Worm (Caenorhabditis elegans) whole organism, young adult: ENCODE measurements around the gene orc-2.
A peak's percentile ranks its signal among the peaks of the same experiment; 100 is the strongest.

Experiments
- B0336.3 ChIP-seq: fragments of 200-800 bp; sonication (Bioruptor generic); IDR thresholded peaks from 2 replicates; pipeline ENCODE4 v1.3.6; 2022; ENCODE audit warnings: missing genetic modification characterization, missing compliant biosample characterization
- C17E4.6 ChIP-seq: fragments of 200-800 bp; sonication (Bioruptor generic); IDR thresholded peaks from 2 replicates; pipeline ENCODE4 v1.3.6; 2022; ENCODE audit warnings: missing genetic modification reagents, missing genetic modification characterization, missing compliant biosample characterization
- D2030.7 ChIP-seq: fragments of 200-800 bp; sonication (Bioruptor generic); IDR thresholded peaks from 2 replicates; pipeline ENCODE4 v1.3.6; 2022; ENCODE audit warnings: missing genetic modification reagents, missing genetic modification characterization, missing compliant biosample characterization
- F23B12.7 ChIP-seq: sonication (generic microtip); optimal IDR thresholded peaks from 2 replicates; lab custom pipeline; 2017; ENCODE audit warnings: missing genetic modification characterization, mild to moderate bottlenecking, missing compliant biosample characterization, antibody characterized with exemption, moderate library complexity; ENCODE audit not compliant: insufficient read depth
- F33H1.4 ChIP-seq: fragments of 200-800 bp; sonication (Bioruptor generic); IDR thresholded peaks from 2 replicates; pipeline ENCODE4 v1.3.6; 2022; ENCODE audit warnings: missing genetic modification reagents, missing genetic modification characterization, missing compliant biosample characterization
- K11D2.4 ChIP-seq: fragments of 200-800 bp; sonication (Bioruptor generic); IDR thresholded peaks from 2 replicates; pipeline ENCODE4 v1.3.6; 2022; ENCODE audit warnings: missing genetic modification reagents, missing genetic modification characterization, missing compliant biosample characterization
- K12H6.12 ChIP-seq: fragments of 200-800 bp; sonication (Bioruptor generic); optimal IDR thresholded peaks from 2 replicates; lab custom pipeline; 2018; ENCODE audit warnings: mild to moderate bottlenecking, missing genetic modification characterization, missing compliant biosample characterization
- T07F8.4 ChIP-seq: sonication (generic microtip); optimal IDR thresholded peaks from 2 replicates; lab custom pipeline; 2016; ENCODE audit warnings: mild to moderate bottlenecking, missing genetic modification characterization, moderate library complexity, missing compliant biosample characterization
- T26A5.8 ChIP-seq: sonication (generic microtip); optimal IDR thresholded peaks from 2 replicates; lab custom pipeline; 2016; ENCODE audit warnings: missing genetic modification characterization, missing compliant biosample characterization
- Y56A3A.18 ChIP-seq: fragments of 200-800 bp; sonication (Bioruptor generic); IDR thresholded peaks from 2 replicates; pipeline ENCODE4 v1.3.6; 2022; ENCODE audit warnings: missing genetic modification reagents, missing genetic modification characterization, missing compliant biosample characterization
- akir-1 ChIP-seq: fragments of 200-800 bp; sonication (Bioruptor generic); optimal IDR thresholded peaks from 2 replicates; lab custom pipeline; 2018; ENCODE audit warnings: mild to moderate bottlenecking, missing genetic modification characterization, moderate library complexity, missing compliant biosample characterization
- atf-7 ChIP-seq: sonication (generic microtip); optimal IDR thresholded peaks from 2 replicates; lab custom pipeline; 2017; ENCODE audit warnings: mild to moderate bottlenecking, missing genetic modification characterization, missing compliant biosample characterization
- athp-1 ChIP-seq: sonication (generic microtip); optimal IDR thresholded peaks from 2 replicates; lab custom pipeline; 2017; ENCODE audit warnings: mild to moderate bottlenecking, missing genetic modification characterization, missing compliant biosample characterization
- attf-3 ChIP-seq: fragments of 200-800 bp; sonication (Bioruptor generic); conservative IDR thresholded peaks from 2 replicates; pipeline ENCODE4 v1.3.6; 2022; ENCODE audit warnings: missing genetic modification reagents, missing genetic modification characterization, missing compliant biosample characterization
- ccch-3 ChIP-seq: fragments of 200-800 bp; sonication (Bioruptor generic); optimal IDR thresholded peaks from 2 replicates; lab custom pipeline; 2018; ENCODE audit warnings: mild to moderate bottlenecking, missing genetic modification characterization, missing compliant biosample characterization
- ceh-79 ChIP-seq: sonication (generic microtip); optimal IDR thresholded peaks from 2 replicates; lab custom pipeline; 2017; ENCODE audit warnings: mild to moderate bottlenecking, missing genetic modification characterization, missing compliant biosample characterization
- dpff-1 ChIP-seq: sonication (generic microtip); optimal IDR thresholded peaks from 2 replicates; lab custom pipeline; 2017; ENCODE audit warnings: mild to moderate bottlenecking, missing genetic modification characterization, missing compliant biosample characterization
- efl-1 ChIP-seq: fragments of 150-350 bp; optimal IDR thresholded peaks from 2 replicates; lab custom pipeline; 2014; ENCODE audit warnings: missing biosample characterization, missing genetic modification reagents, missing genetic modification characterization
- egl-18 ChIP-seq: fragments of 200-800 bp; sonication (Bioruptor generic); IDR thresholded peaks from 2 replicates; pipeline ENCODE4 v1.3.6; 2022; ENCODE audit warnings: missing genetic modification reagents, missing genetic modification characterization, missing compliant biosample characterization
- egrh-3 ChIP-seq: fragments of 200-800 bp; sonication (Bioruptor generic); IDR thresholded peaks from 2 replicates; pipeline ENCODE4 v1.3.6; 2022; ENCODE audit warnings: missing genetic modification reagents, missing genetic modification characterization, missing compliant biosample characterization
- ekl-4 ChIP-seq: fragments of 200-800 bp; sonication (Bioruptor generic); IDR thresholded peaks from 2 replicates; pipeline ENCODE4 v1.3.6; 2022; ENCODE audit warnings: missing genetic modification reagents, missing genetic modification characterization, missing compliant biosample characterization
- him-1 ChIP-seq: sonication (generic microtip); optimal IDR thresholded peaks from 2 replicates; lab custom pipeline; 2016; ENCODE audit warnings: missing genotype, missing genetic modification reagents, missing genetic modification characterization, missing compliant biosample characterization
- hmg-1.2 ChIP-seq: fragments of 200-800 bp; sonication (Bioruptor generic); IDR thresholded peaks from 2 replicates; pipeline ENCODE4 v1.3.6; 2022; ENCODE audit warnings: missing genetic modification reagents, missing genetic modification characterization, missing compliant biosample characterization
- let-526 ChIP-seq: fragments of 200-800 bp; sonication (Bioruptor generic); IDR thresholded peaks from 2 replicates; pipeline ENCODE4 v1.3.6; 2022; ENCODE audit warnings: missing genetic modification reagents, missing genetic modification characterization, missing compliant biosample characterization
- lin-26 ChIP-seq: fragments of 200-800 bp; sonication (Bioruptor generic); IDR thresholded peaks from 2 replicates; pipeline ENCODE4 v1.3.6; 2022; ENCODE audit warnings: missing genetic modification reagents, missing genetic modification characterization, missing compliant biosample characterization
- lin-35 ChIP-seq, 3 experiments: fragments of 150-350 bp in 2 of 3; sonication (generic microtip) in 1 of 3; optimal IDR thresholded peaks; 2 replicates each; lab custom pipeline; 2014 to 2018; ENCODE audit warnings: missing biosample characterization in 3 of 3, missing genetic modification characterization in 3 of 3, missing genetic modification reagents in 3 of 3
- lin-54 ChIP-seq: fragments of 200-800 bp; sonication (Bioruptor generic); optimal IDR thresholded peaks from 2 replicates; lab custom pipeline; 2018; ENCODE audit warnings: mild to moderate bottlenecking, missing genetic modification characterization, missing compliant biosample characterization
- lsl-1 ChIP-seq: fragments of 200-800 bp; sonication (Bioruptor generic); optimal IDR thresholded peaks from 2 replicates; lab custom pipeline; 2018; ENCODE audit warnings: mild to moderate bottlenecking, missing genetic modification characterization, moderate library complexity, missing compliant biosample characterization
- lsy-27 ChIP-seq: sonication (generic microtip); optimal IDR thresholded peaks from 2 replicates; lab custom pipeline; 2017; ENCODE audit warnings: missing genetic modification characterization, mild to moderate bottlenecking, missing compliant biosample characterization, antibody characterized with exemption, missing genotype, borderline replicate concordance; ENCODE audit not compliant: insufficient read depth
- madf-6 ChIP-seq: fragments of 200-800 bp; sonication (Bioruptor generic); IDR thresholded peaks from 2 replicates; pipeline ENCODE4 v1.3.6; 2022; ENCODE audit warnings: missing genetic modification reagents, missing genetic modification characterization, missing compliant biosample characterization
- madf-8 ChIP-seq: fragments of 200-800 bp; sonication (Bioruptor generic); conservative IDR thresholded peaks from 2 replicates; pipeline ENCODE4 v1.3.6; 2022; ENCODE audit warnings: missing genetic modification reagents, missing genetic modification characterization, missing compliant biosample characterization
- mel-28 ChIP-seq: sonication (generic microtip); optimal IDR thresholded peaks from 2 replicates; lab custom pipeline; 2016; ENCODE audit warnings: borderline replicate concordance, mild to moderate bottlenecking, missing genetic modification characterization, missing compliant biosample characterization
- mxl-1 ChIP-seq: sonication (generic microtip); optimal IDR thresholded peaks from 2 replicates; lab custom pipeline; 2016; ENCODE audit warnings: missing genetic modification characterization, missing compliant biosample characterization
- nfyb-1 ChIP-seq: fragments of 200-800 bp; sonication (Bioruptor generic); IDR thresholded peaks from 2 replicates; pipeline ENCODE4 v1.3.6; 2022; ENCODE audit warnings: missing genetic modification reagents, missing genetic modification characterization, missing compliant biosample characterization
- nhr-80 ChIP-seq: sonication (generic microtip); optimal IDR thresholded peaks from 2 replicates; lab custom pipeline; 2016; ENCODE audit warnings: missing genetic modification characterization, missing compliant biosample characterization
- nhr-90 ChIP-seq: sonication (generic microtip); optimal IDR thresholded peaks from 2 replicates; lab custom pipeline; 2016; ENCODE audit warnings: missing genotype, mild to moderate bottlenecking, missing genetic modification characterization, missing compliant biosample characterization
- rpc-1 ChIP-seq, 2 experiments: fragments of 150-350 bp in 1 of 2; sonication (generic microtip) in 1 of 2; optimal IDR thresholded peaks; 2 replicates each; lab custom pipeline; 2014 to 2018; ENCODE audit warnings: missing biosample characterization in 1 of 2, missing genetic modification characterization in 1 of 2, missing genetic modification reagents in 1 of 2, missing genotype in 1 of 2
- snpc-1.1 ChIP-seq: sonication (generic microtip); optimal IDR thresholded peaks from 2 replicates; lab custom pipeline; 2017; ENCODE audit warnings: missing genetic modification characterization, mild to moderate bottlenecking, missing compliant biosample characterization, antibody characterized with exemption, moderate library complexity, missing genotype, missing genetic modification reagents; ENCODE audit not compliant: insufficient read depth
- snpc-1.3 ChIP-seq: sonication (generic microtip); optimal IDR thresholded peaks from 2 replicates; lab custom pipeline; 2017; ENCODE audit warnings: missing genetic modification characterization, mild to moderate bottlenecking, missing compliant biosample characterization, antibody characterized with exemption, moderate library complexity, missing genotype, missing genetic modification reagents; ENCODE audit not compliant: insufficient read depth
- tbp1 ChIP-seq: fragments of 200-800 bp; sonication (Bioruptor generic); optimal IDR thresholded peaks from 2 replicates; lab custom pipeline; 2018; ENCODE audit warnings: mild to moderate bottlenecking, missing genetic modification characterization, missing compliant biosample characterization
- tlf-1 ChIP-seq: fragments of 200-800 bp; sonication (Bioruptor generic); optimal IDR thresholded peaks from 2 replicates; lab custom pipeline; 2018; ENCODE audit warnings: mild to moderate bottlenecking, missing genetic modification characterization, missing compliant biosample characterization
- unc-130 ChIP-seq: sonication (generic microtip); optimal IDR thresholded peaks from 2 replicates; lab custom pipeline; 2016; ENCODE audit warnings: missing genetic modification reagents, missing genetic modification characterization, missing compliant biosample characterization
- zfh-2 ChIP-seq: fragments of 200-800 bp; sonication (Bioruptor generic); conservative IDR thresholded peaks from 2 replicates; pipeline ENCODE4 v1.3.6; 2022; ENCODE audit warnings: missing genetic modification reagents, missing genetic modification characterization, missing compliant biosample characterization
- zim-3 ChIP-seq: sonication (generic microtip); optimal IDR thresholded peaks from 2 replicates; lab custom pipeline; 2017; ENCODE audit warnings: mild to moderate bottlenecking, missing genetic modification characterization, moderate library complexity, missing compliant biosample characterization
- ztf-22 ChIP-seq: fragments of 200-800 bp; sonication (Bioruptor generic); optimal IDR thresholded peaks from 2 replicates; lab custom pipeline; 2018; ENCODE audit warnings: mild to moderate bottlenecking, missing genetic modification characterization, moderate library complexity, missing compliant biosample characterization
- ztf-25 ChIP-seq: fragments of 200-800 bp; sonication (Bioruptor generic); IDR thresholded peaks from 2 replicates; pipeline ENCODE4 v1.3.6; 2022; ENCODE audit warnings: missing genetic modification reagents, missing genetic modification characterization, missing compliant biosample characterization
- ztf-6 ChIP-seq: fragments of 200-800 bp; sonication (Bioruptor generic); IDR thresholded peaks from 2 replicates; pipeline ENCODE4 v1.3.6; 2022; ENCODE audit warnings: missing genetic modification reagents, missing genetic modification characterization, missing compliant biosample characterization

The orc-2 gene

DNA sequence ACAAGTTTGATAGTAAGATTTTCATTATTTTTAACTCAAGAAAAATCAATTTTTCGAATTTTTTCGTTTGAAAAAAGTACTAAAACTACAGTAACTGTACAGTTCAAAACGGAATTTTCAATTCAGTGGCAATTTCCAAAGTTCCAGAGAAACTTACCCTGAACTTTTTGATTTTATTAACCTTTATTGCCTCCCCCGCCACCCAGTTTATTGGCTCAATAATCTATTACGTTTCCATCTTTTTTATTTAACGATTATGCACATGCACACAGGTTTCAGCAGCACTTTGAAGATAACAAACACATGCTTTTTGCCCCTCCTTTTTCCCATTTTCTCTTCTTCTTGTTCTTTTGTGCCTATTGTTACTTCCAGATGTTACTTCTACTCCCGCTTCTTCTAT is 6.9 kb downstream of the orc-2 start, which contains the start of gene lurp-1:
TSS of gene lurp-1 (plus strand) at position 301 of the 400 bp plus-strand sequence.
- TF ChIP-seq T07F8.4 (tag; lab: Kevin White, UChicago) (no peak), nhr-90 (tag; lab: Kevin White, UChicago) (no peak), nfyb-1 (GFP tag; lab: Robert Waterston, UW) (no peak), T26A5.8 (tag; lab: Kevin White, UChicago) (no peak), nhr-80 (tag; lab: Kevin White, UChicago) (no peak), lin-26 (GFP tag; lab: Robert Waterston, UW) (no peak), zim-3 (tag; lab: Kevin White, UChicago) (no peak), akir-1 (GFP tag; lab: Kevin White, UChicago) (no peak), F23B12.7 (tag; lab: Kevin White, UChicago) (no peak), ekl-4 (GFP tag; lab: Robert Waterston, UW) (no peak)

DNA sequence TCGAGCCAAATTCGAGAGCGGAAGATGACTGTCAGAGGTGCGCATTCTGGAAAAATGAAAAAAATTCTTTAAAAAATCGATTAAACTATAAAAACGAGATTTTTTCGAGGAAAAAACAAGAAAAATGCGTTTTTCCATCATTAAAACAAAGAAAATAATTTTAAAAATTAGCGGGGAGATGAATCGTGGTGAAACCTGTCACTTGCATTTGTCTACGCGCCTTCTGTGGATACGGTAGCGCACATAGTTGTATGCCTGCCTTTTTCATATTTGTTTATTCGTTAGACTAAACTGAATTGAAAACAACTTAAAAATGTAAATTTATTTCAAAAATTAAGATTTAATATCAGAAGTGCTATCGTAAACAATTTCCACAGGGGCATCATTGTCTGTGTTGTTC is 10.7 kb downstream of the orc-2 start, which contains the start of gene egg-3:
TSS of gene egg-3 (minus strand) at position 46 of the 400 bp plus-strand sequence.
- TF ChIP-seq K11D2.4 (no peak), F33H1.4 (GFP tag; lab: Robert Waterston, UW) (peak; percentile 92), ekl-4 (GFP tag; lab: Robert Waterston, UW) (no peak), ztf-25 (GFP tag; lab: Robert Waterston, UW) (no peak), lin-35 (GFP tag; optimal IDR thresholded peaks at IDR 0.05; lab: Kevin White, UChicago) (peak in 1 of 3 experiments; percentile 52), lsy-27 (tag; lab: Kevin White, UChicago) (no peak), K12H6.12 (no peak), madf-8 (peak; percentile 95), zfh-2 (GFP tag; lab: Robert Waterston, UW) (no peak), him-1 (tag; lab: Kevin White, UChicago) (peak; percentile 43), B0336.3 (no peak), egl-18 (GFP tag; lab: Robert Waterston, UW) (no peak), egrh-3 (GFP tag; lab: Robert Waterston, UW) (no peak), athp-1 (tag; lab: Kevin White, UChicago) (no peak), lsl-1 (GFP tag; lab: Kevin White, UChicago) (peak; percentile 93), tbp1 (GFP tag; lab: Kevin White, UChicago) (peak; percentile 22), tlf-1 (GFP tag; lab: Kevin White, UChicago) (no peak), mxl-1 (no peak), efl-1 (GFP tag; lab: Kevin White, UChicago) (peak; percentile 93), let-526 (GFP tag; lab: Robert Waterston, UW) (no peak), attf-3 (no peak), mel-28 (tag; lab: Kevin White, UChicago) (no peak), ztf-22 (no peak), lin-54 (GFP tag; lab: Kevin White, UChicago) (peak; percentile 73), hmg-1.2 (GFP tag; lab: Robert Waterston, UW) (peak; percentile 18; the same call in 1 of the 2 replicates), ccch-3 (GFP tag; lab: Kevin White, UChicago) (no peak), atf-7 (tag; lab: Kevin White, UChicago) (no peak), snpc-1.3 (tag; lab: Kevin White, UChicago) (peak; percentile 35), rpc-1 (optimal IDR thresholded peaks at IDR 0.05; lab: Kevin White, UChicago) (no peak), rpc-1 (tag; optimal IDR thresholded peaks at IDR 0.05; lab: Kevin White, UChicago) (no peak), unc-130 (no peak), C17E4.6 (GFP tag; lab: Robert Waterston, UW) (no peak), dpff-1 (tag; lab: Kevin White, UChicago) (no peak), madf-6 (peak; percentile 98), snpc-1.1 (tag; lab: Kevin White, UChicago) (peak; percentile 15), D2030.7 (GFP tag; lab: Robert Waterston, UW) (peak; percentile 82; the same call in 1 of the 2 replicates), ztf-6 (GFP tag; lab: Robert Waterston, UW) (no peak), Y56A3A.18 (GFP tag; lab: Robert Waterston, UW) (no peak), ceh-79 (tag; lab: Kevin White, UChicago) (no peak)
